Worm (Caenorhabditis elegans) whole organism, L4 larva: ENCODE measurements around the gene sld-5.

ENCODE experiments used
- F26F4.8 ChIP-seq: fragments of 200-800 bp; sonication (Bioruptor generic); conservative IDR thresholded peaks from 2 replicates; pipeline ENCODE4 v1.3.6; 2022; ENCODE audit warnings: missing genetic modification characterization, missing compliant biosample characterization
- ceh-32 ChIP-seq: sonication (generic microtip); optimal IDR thresholded peaks from 2 replicates; lab custom pipeline; 2016; ENCODE audit warnings: mild to moderate bottlenecking, missing genetic modification characterization, missing compliant biosample characterization; ENCODE audit not compliant: poor library complexity
- daf-16 ChIP-seq, 3 experiments: sonication (generic microtip); optimal IDR thresholded peaks; 2 replicates each; lab custom pipeline; 2016 to 2017; ENCODE audit warnings: missing genetic modification characterization in 3 of 3, missing genetic modification reagents in 3 of 3, mild to moderate bottlenecking in 2 of 3, missing compliant biosample characterization in 2 of 3, missing biosample characterization in 1 of 3, moderate library complexity in 1 of 3
- dve-1 ChIP-seq: sonication (generic microtip); optimal IDR thresholded peaks from 2 replicates; lab custom pipeline; 2017; ENCODE audit warnings: antibody characterized with exemption, mild to moderate bottlenecking, missing genetic modification characterization, missing compliant biosample characterization; ENCODE audit not compliant: insufficient read depth
- lin-39 ChIP-seq: fragments of 150-350 bp; optimal IDR thresholded peaks from 2 replicates; lab custom pipeline; 2014; ENCODE audit warnings: missing biosample characterization, missing genetic modification reagents, missing genetic modification characterization
- lsy-2 ChIP-seq, 2 experiments: fragments of 150-350 bp in 1 of 2; sonication (generic microtip) in 1 of 2; optimal IDR thresholded peaks; 2 replicates each; lab custom pipeline; 2014 to 2017; ENCODE audit warnings: missing biosample characterization in 2 of 2, missing genetic modification characterization in 2 of 2
- nhr-111 ChIP-seq: fragments of 200-800 bp; sonication (Bioruptor generic); optimal IDR thresholded peaks from 2 replicates; lab custom pipeline; 2018; ENCODE audit warnings: mild to moderate bottlenecking, missing genetic modification characterization, missing compliant biosample characterization

DNA sequence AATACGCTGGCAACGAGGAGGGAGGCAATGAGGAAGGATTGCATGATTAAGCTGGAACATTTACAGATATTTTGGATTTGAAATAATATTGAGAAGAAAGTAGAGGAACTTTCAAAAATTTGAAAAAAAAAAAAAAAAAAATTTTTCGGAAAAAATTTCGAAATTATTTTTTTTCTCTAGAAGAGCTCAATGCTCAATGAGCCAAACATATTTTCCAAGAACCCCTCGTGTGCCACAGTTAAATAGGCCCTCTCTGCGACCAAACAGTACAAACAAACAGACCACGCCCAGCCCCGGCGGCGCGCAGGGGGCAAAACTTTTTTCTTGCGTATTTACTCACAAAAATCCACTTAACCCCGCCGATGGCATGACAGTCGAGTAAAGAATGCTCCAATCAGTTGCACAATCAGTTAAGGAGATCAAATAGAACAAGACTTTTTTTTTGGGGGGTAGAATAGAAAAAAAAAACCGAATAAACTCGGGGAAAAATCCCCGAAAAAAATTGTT lies 42.3 kb upstream of the sld-5 start, which contains the start of gene pqn-94:
- no peak for TF ChIP-seq daf-16 (GFP tag; optimal IDR thresholded peaks at IDR 0.05; lab: Kevin White, UChicago)
- no peak for TF ChIP-seq daf-16 (tag; optimal IDR thresholded peaks at IDR 0.05; lab: Kevin White, UChicago)
- no peak for TF ChIP-seq ceh-32 (tag; lab: Kevin White, UChicago)
- TF ChIP-seq lsy-2 (tag; optimal IDR thresholded peaks at IDR 0.05; lab: Kevin White, UChicago) = no peak
- TF ChIP-seq lin-39 (tag; lab: Kevin White, UChicago) = no peak
- no peak for TF ChIP-seq nhr-111 (GFP tag; lab: Kevin White, UChicago)
- no peak for TF ChIP-seq dve-1 (tag; lab: Kevin White, UChicago)
- TF ChIP-seq F26F4.8 = no peak
